Worm (Caenorhabditis elegans) whole organism, L3 larva: Measurements from ENCODE around the gene gfi-3.

Experiments used
- R02D3.7 ChIP-seq: fragments of 150-350 bp; optimal IDR thresholded peaks from 2 replicates; lab custom pipeline; 2014; ENCODE audit warnings: missing biosample characterization, missing genetic modification characterization
- ZK546.5 ChIP-seq: sonication (generic microtip); optimal IDR thresholded peaks from 2 replicates; lab custom pipeline; 2017; ENCODE audit warnings: missing biosample characterization, missing genetic modification characterization
- aly-2 ChIP-seq: fragments of 150-350 bp; optimal IDR thresholded peaks from 2 replicates; lab custom pipeline; 2014; ENCODE audit warnings: missing biosample characterization, missing genetic modification characterization
- ama-1 ChIP-seq: fragments of 150-350 bp; optimal IDR thresholded peaks from 2 replicates; lab custom pipeline; 2018
- ceh-16 ChIP-seq: sonication (generic microtip); optimal IDR thresholded peaks from 2 replicates; lab custom pipeline; 2017; ENCODE audit warnings: missing biosample characterization, missing genetic modification characterization
- ceh-28 ChIP-seq: fragments of 150-350 bp; optimal IDR thresholded peaks from 2 replicates; lab custom pipeline; 2014; ENCODE audit warnings: missing biosample characterization, missing genetic modification reagents, missing genetic modification characterization
- ceh-82 ChIP-seq: fragments of 150-350 bp; optimal IDR thresholded peaks from 2 replicates; lab custom pipeline; 2014; ENCODE audit warnings: missing biosample characterization, missing genetic modification characterization
- ceh-9 ChIP-seq: sonication (generic microtip); optimal IDR thresholded peaks from 2 replicates; lab custom pipeline; 2018; ENCODE audit warnings: missing biosample characterization, missing genetic modification characterization
- daf-12 ChIP-seq: fragments of 150-350 bp; optimal IDR thresholded peaks from 2 replicates; lab custom pipeline; 2014; ENCODE audit warnings: missing biosample characterization, missing genetic modification reagents, missing genetic modification characterization
- egl-27 ChIP-seq: sonication (generic microtip); optimal IDR thresholded peaks from 4 replicates; lab custom pipeline; 2017; ENCODE audit warnings: missing biosample characterization, missing genetic modification reagents, missing genetic modification characterization
- egl-5 ChIP-seq: fragments of 150-350 bp; optimal IDR thresholded peaks from 2 replicates; lab custom pipeline; 2017; ENCODE audit warnings: missing biosample characterization, missing genetic modification reagents, missing genetic modification characterization, inconsistent platforms
- elt-1 ChIP-seq: fragments of 150-350 bp; optimal IDR thresholded peaks from 2 replicates; lab custom pipeline; 2014; ENCODE audit warnings: missing biosample characterization, missing genetic modification characterization
- elt-2 ChIP-seq: sonication (generic microtip); optimal IDR thresholded peaks from 2 replicates; lab custom pipeline; 2016; ENCODE audit warnings: missing genetic modification reagents, mild to moderate bottlenecking, missing genetic modification characterization, missing compliant biosample characterization
- elt-3 ChIP-seq, 3 experiments: fragments of 150-350 bp in 1 of 3; sonication (generic microtip) in 2 of 3; optimal IDR thresholded peaks; 2 replicates in 2 of 3; 4 replicates in 1 of 3; lab custom pipeline; 2014 to 2017; ENCODE audit warnings: missing biosample characterization in 3 of 3, missing genetic modification characterization in 3 of 3
- eor-1 ChIP-seq, 2 experiments: fragments of 150-350 bp; optimal IDR thresholded peaks; 2 replicates each; lab custom pipeline; 2014 to 2018; ENCODE audit warnings: missing biosample characterization in 2 of 2, missing genetic modification characterization in 2 of 2
- fkh-10 ChIP-seq: sonication (generic microtip); optimal IDR thresholded peaks from 2 replicates; lab custom pipeline; 2017; ENCODE audit warnings: missing biosample characterization, missing genetic modification reagents, missing genetic modification characterization
- fkh-2 ChIP-seq: fragments of 150-350 bp; optimal IDR thresholded peaks from 2 replicates; lab custom pipeline; 2014; ENCODE audit warnings: missing biosample characterization, missing genetic modification reagents, missing genetic modification characterization
- fos-1 ChIP-seq: fragments of 150-350 bp; optimal IDR thresholded peaks from 2 replicates; lab custom pipeline; 2014; ENCODE audit warnings: missing biosample characterization, missing genetic modification characterization
- hmg-11 ChIP-seq: sonication (generic microtip); optimal IDR thresholded peaks from 2 replicates; lab custom pipeline; 2016; ENCODE audit warnings: missing genetic modification characterization, missing compliant biosample characterization
- jun-1 ChIP-seq: fragments of 150-350 bp; optimal IDR thresholded peaks from 2 replicates; lab custom pipeline; 2014; ENCODE audit warnings: missing biosample characterization, missing genetic modification reagents, missing genetic modification characterization
- lin-15B ChIP-seq: fragments of 150-350 bp; optimal IDR thresholded peaks from 2 replicates; lab custom pipeline; 2014; ENCODE audit warnings: missing biosample characterization, missing genetic modification characterization
- lin-39 ChIP-seq: fragments of 150-350 bp; optimal IDR thresholded peaks from 2 replicates; lab custom pipeline; 2018; ENCODE audit warnings: missing biosample characterization, missing genetic modification reagents, missing genetic modification characterization
- lsy-12 ChIP-seq: sonication (generic microtip); optimal IDR thresholded peaks from 2 replicates; lab custom pipeline; 2016; ENCODE audit warnings: mild to moderate bottlenecking, missing genetic modification characterization, missing compliant biosample characterization
- mdl-1 ChIP-seq: fragments of 150-350 bp; optimal IDR thresholded peaks from 2 replicates; lab custom pipeline; 2014; ENCODE audit warnings: missing biosample characterization, missing genetic modification characterization
- mml-1 ChIP-seq: fragments of 150-350 bp; sonication (generic microtip); optimal IDR thresholded peaks from 3 replicates; lab custom pipeline; 2014; ENCODE audit warnings: missing biosample characterization, missing genetic modification characterization
- nfya-1 ChIP-seq: sonication (generic microtip); optimal IDR thresholded peaks from 2 replicates; lab custom pipeline; 2017; ENCODE audit warnings: missing genetic modification characterization, mild to moderate bottlenecking, missing compliant biosample characterization, antibody characterized with exemption, moderate library complexity; ENCODE audit not compliant: insufficient read depth
- nhr-11 ChIP-seq: fragments of 150-350 bp; optimal IDR thresholded peaks from 2 replicates; lab custom pipeline; 2014; ENCODE audit warnings: missing biosample characterization, missing genetic modification characterization
- nhr-12 ChIP-seq: fragments of 150-350 bp; optimal IDR thresholded peaks from 2 replicates; lab custom pipeline; 2014; ENCODE audit warnings: missing biosample characterization, missing genetic modification characterization
- nhr-23 ChIP-seq: fragments of 150-350 bp; optimal IDR thresholded peaks from 2 replicates; lab custom pipeline; 2014; ENCODE audit warnings: missing biosample characterization, missing genetic modification reagents, missing genetic modification characterization
- nhr-237 ChIP-seq: fragments of 150-350 bp; optimal IDR thresholded peaks from 2 replicates; lab custom pipeline; 2014; ENCODE audit warnings: missing biosample characterization, missing genetic modification characterization
- nhr-25 ChIP-seq: sonication (generic microtip); optimal IDR thresholded peaks from 2 replicates; lab custom pipeline; 2017; ENCODE audit warnings: missing biosample characterization, missing genetic modification characterization
- nhr-28 ChIP-seq: fragments of 150-350 bp; optimal IDR thresholded peaks from 2 replicates; lab custom pipeline; 2014; ENCODE audit warnings: missing biosample characterization, missing genetic modification characterization
- nhr-43 ChIP-seq: sonication (generic microtip); optimal IDR thresholded peaks from 2 replicates; lab custom pipeline; 2016; ENCODE audit warnings: mild to moderate bottlenecking, missing genetic modification characterization, missing compliant biosample characterization; ENCODE audit not compliant: poor library complexity, severe bottlenecking
- nhr-67 ChIP-seq: fragments of 150-350 bp; optimal IDR thresholded peaks from 2 replicates; lab custom pipeline; 2014; ENCODE audit warnings: missing biosample characterization, missing genetic modification characterization
- nhr-76 ChIP-seq: fragments of 150-350 bp; sonication (generic microtip); optimal IDR thresholded peaks from 5 replicates; lab custom pipeline; 2014; ENCODE audit warnings: missing biosample characterization, missing genetic modification characterization
- nhr-77 ChIP-seq: fragments of 150-350 bp; optimal IDR thresholded peaks from 2 replicates; lab custom pipeline; 2014; ENCODE audit warnings: missing biosample characterization, missing genetic modification characterization
- pha-4 ChIP-seq: fragments of 150-350 bp; optimal IDR thresholded peaks from 2 replicates; lab custom pipeline; 2014; ENCODE audit warnings: missing biosample characterization, missing genetic modification reagents, missing genetic modification characterization
- pqm-1 ChIP-seq: fragments of 150-350 bp; optimal IDR thresholded peaks from 2 replicates; lab custom pipeline; 2017; ENCODE audit warnings: missing biosample characterization, missing genetic modification characterization, inconsistent platforms
- sea-2 ChIP-seq: fragments of 150-350 bp; sonication (generic microtip); optimal IDR thresholded peaks from 4 replicates; lab custom pipeline; 2014; ENCODE audit warnings: missing biosample characterization, missing genetic modification reagents, missing genetic modification characterization
- skn-1 ChIP-seq: fragments of 150-350 bp; optimal IDR thresholded peaks from 2 replicates; lab custom pipeline; 2014; ENCODE audit warnings: missing biosample characterization, missing genetic modification characterization
- snpc-4 ChIP-seq: fragments of 150-350 bp; optimal IDR thresholded peaks from 2 replicates; lab custom pipeline; 2014; ENCODE audit warnings: missing biosample characterization, missing genetic modification characterization
- tbx-2 ChIP-seq: sonication (generic microtip); optimal IDR thresholded peaks from 2 replicates; lab custom pipeline; 2016; ENCODE audit warnings: mild to moderate bottlenecking, missing genetic modification characterization, missing compliant biosample characterization
- unc-39 ChIP-seq: sonication (generic microtip); optimal IDR thresholded peaks from 4 replicates; lab custom pipeline; 2017; ENCODE audit warnings: missing biosample characterization, missing genetic modification characterization
- unc-62 ChIP-seq: fragments of 150-350 bp; sonication (generic microtip); optimal IDR thresholded peaks from 4 replicates; lab custom pipeline; 2014; ENCODE audit warnings: missing biosample characterization, missing genetic modification reagents, missing genetic modification characterization
- zag-1 ChIP-seq: fragments of 150-350 bp; optimal IDR thresholded peaks from 2 replicates; lab custom pipeline; 2014; ENCODE audit warnings: missing biosample characterization, missing genetic modification characterization
- ztf-11 ChIP-seq: fragments of 150-350 bp; optimal IDR thresholded peaks from 2 replicates; lab custom pipeline; 2014; ENCODE audit warnings: missing biosample characterization, missing genetic modification characterization
- ztf-4 ChIP-seq: fragments of 150-350 bp; optimal IDR thresholded peaks from 2 replicates; lab custom pipeline; 2014; ENCODE audit warnings: missing biosample characterization, missing genetic modification characterization

The gfi-3 gene

ce11 chrX:14507992-14508391 lies 27.6 kb downstream of the gfi-3 start:
- TF ChIP-seq nhr-23 = peak; percentile 42
- TF ChIP-seq elt-3 (tag; optimal IDR thresholded peaks at IDR 0.05; lab: Kevin White, UChicago) = peak in 1 of 3 experiments; percentile 35
- TF ChIP-seq daf-12 (tag; lab: Kevin White, UChicago) = no peak
- no peak for TF ChIP-seq ceh-9 (tag; lab: Kevin White, UChicago)
- TF ChIP-seq unc-62 = peak; percentile 38
- peak; percentile 8 for TF ChIP-seq egl-27 (tag; lab: Kevin White, UChicago)
- peak; percentile 98 for TF ChIP-seq nhr-25 (tag; lab: Kevin White, UChicago)
- TF ChIP-seq elt-1 (tag; lab: Kevin White, UChicago) = peak; percentile 79
- TF ChIP-seq lin-15B = no peak
- no peak for TF ChIP-seq pqm-1
- TF ChIP-seq nhr-43 = peak; percentile 77
- no peak for TF ChIP-seq nhr-67 (tag; lab: Kevin White, UChicago)
- no peak for TF ChIP-seq nfya-1 (tag; lab: Kevin White, UChicago)

- TF ChIP-seq zag-1 (tag; lab: Kevin White, UChicago) (no peak), egl-5 (peak; percentile 34), nhr-12 (tag; lab: Kevin White, UChicago) (no peak), nhr-67 (tag; lab: Kevin White, UChicago) (no peak), fkh-10 (GFP tag; lab: Kevin White, UChicago) (no peak), aly-2 (tag; lab: Kevin White, UChicago) (no peak), ceh-28 (tag; lab: Kevin White, UChicago) (peak; percentile 62), eor-1 (tag; optimal IDR thresholded peaks at IDR 0.05; lab: Kevin White, UChicago) (no peak), daf-12 (tag; lab: Kevin White, UChicago) (no peak), ztf-11 (tag; lab: Kevin White, UChicago) (no peak), ceh-9 (tag; lab: Kevin White, UChicago) (no peak), pqm-1 (no peak), hmg-11 (tag; lab: Kevin White, UChicago) (no peak), skn-1 (tag; lab: Kevin White, UChicago) (no peak), ZK546.5 (tag; lab: Kevin White, UChicago) (no peak), unc-62 (peak; percentile 91), nhr-25 (tag; lab: Kevin White, UChicago) (peak; percentile 82), nfya-1 (tag; lab: Kevin White, UChicago) (peak; percentile 45), elt-3 (tag; optimal IDR thresholded peaks at IDR 0.05; lab: Kevin White, UChicago) (peak; percentile 45 to 69 (median 60)), nhr-23 (peak; percentile 90), ztf-4 (tag; lab: Kevin White, UChicago) (no peak), lin-15B (peak; percentile 12), nhr-43 (peak; percentile 61), snpc-4 (tag; lab: Kevin White, UChicago) (no peak), nhr-28 (tag; lab: Kevin White, UChicago) (no peak), fkh-2 (tag; lab: Kevin White, UChicago) (no peak), tbx-2 (no peak), elt-2 (tag; lab: Kevin White, UChicago) (peak; percentile 13), nhr-237 (tag; lab: Kevin White, UChicago) (no peak), egl-27 (tag; lab: Kevin White, UChicago) (peak; percentile 15), jun-1 (no peak), unc-39 (tag; lab: Kevin White, UChicago) (no peak), ama-1 (lab: Kevin White, UChicago) (no peak), mdl-1 (tag; lab: Kevin White, UChicago) (no peak), lin-39 (tag; lab: Kevin White, UChicago) (peak; percentile 58), lsy-12 (no peak), pha-4 (tag; lab: Kevin White, UChicago) (no peak), nhr-76 (tag; lab: Kevin White, UChicago) (no peak), ceh-82 (tag; lab: Kevin White, UChicago) (no peak), R02D3.7 (tag; lab: Kevin White, UChicago) (no peak), fos-1 (tag; lab: Kevin White, UChicago) (no peak), nhr-11 (tag; lab: Kevin White, UChicago) (peak; percentile 59), ceh-16 (tag; lab: Kevin White, UChicago) (no peak), sea-2 (GFP tag; lab: Kevin White, UChicago) (no peak), elt-1 (tag; lab: Kevin White, UChicago) (peak; percentile 89), nhr-77 (tag; lab: Kevin White, UChicago) (no peak), mml-1 (no peak)
Observed at ce11 chrX:14508823-14509259, 28.5 kb downstream of the gfi-3 start.
